Worm (Caenorhabditis elegans): Measurements from ENCODE around the gene fbxa-71.

DNA sequence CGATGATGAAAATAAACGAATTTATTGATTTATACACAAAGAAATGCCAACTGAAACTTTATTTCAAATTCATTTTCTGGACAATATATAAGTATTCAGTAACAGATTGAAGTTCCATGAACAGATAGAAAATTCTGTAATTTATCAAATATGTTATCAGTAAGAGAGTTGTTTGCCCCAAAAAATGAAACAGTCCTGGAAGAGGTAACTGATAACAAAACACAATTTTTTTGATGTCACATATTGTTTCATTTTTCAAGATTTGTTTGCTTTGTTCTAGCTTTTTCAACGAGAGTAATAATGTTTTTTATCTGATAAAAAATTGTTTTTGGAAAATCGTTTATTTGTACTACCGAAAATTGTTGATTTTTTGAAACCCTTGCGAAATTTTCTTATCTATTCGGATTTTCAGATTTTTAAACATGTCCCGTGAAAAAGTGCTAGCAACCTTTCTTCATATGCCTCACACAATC, 2.6 kb upstream of the fbxa-71 start, which contains the start of gene fbxa-73:
- no peak for TF ChIP-seq jun-1 (tag; optimal IDR thresholded peaks at IDR 0.05)
- no peak for TF ChIP-seq ama-1 (optimal IDR thresholded peaks at IDR 0.05)
- no peak for TF ChIP-seq nhr-77 (tag; optimal IDR thresholded peaks at IDR 0.05)
- no peak for TF ChIP-seq aly-2 (tag; optimal IDR thresholded peaks at IDR 0.05)
- no peak for TF ChIP-seq tbx-2 (tag; optimal IDR thresholded peaks at IDR 0.05)
- no peak for TF ChIP-seq ceh-9 (tag; optimal IDR thresholded peaks at IDR 0.05)
- no peak for TF ChIP-seq elt-3 (tag; optimal IDR thresholded peaks at IDR 0.05)
- no peak for TF ChIP-seq zag-1 (tag; optimal IDR thresholded peaks at IDR 0.05)
- TF ChIP-seq ztf-11 (tag; optimal IDR thresholded peaks at IDR 0.05), result no peak
- no peak for TF ChIP-seq lin-39 (tag; optimal IDR thresholded peaks at IDR 0.05)
